Fruit fly (Drosophila melanogaster) Kc167 (cell line): ENCODE results near the gene CG12951.

Source experiments
- psq ChIP-seq: fragments of >200 bp; optimal IDR thresholded peaks from 2 replicates; lab custom pipeline; 2017; ENCODE audit warnings: missing external identifiers
- ttk ChIP-seq: sonication (Bioruptor generic); optimal IDR thresholded peaks from 2 replicates; lab custom pipeline; 2017; ENCODE audit warnings: missing external identifiers

DNA sequence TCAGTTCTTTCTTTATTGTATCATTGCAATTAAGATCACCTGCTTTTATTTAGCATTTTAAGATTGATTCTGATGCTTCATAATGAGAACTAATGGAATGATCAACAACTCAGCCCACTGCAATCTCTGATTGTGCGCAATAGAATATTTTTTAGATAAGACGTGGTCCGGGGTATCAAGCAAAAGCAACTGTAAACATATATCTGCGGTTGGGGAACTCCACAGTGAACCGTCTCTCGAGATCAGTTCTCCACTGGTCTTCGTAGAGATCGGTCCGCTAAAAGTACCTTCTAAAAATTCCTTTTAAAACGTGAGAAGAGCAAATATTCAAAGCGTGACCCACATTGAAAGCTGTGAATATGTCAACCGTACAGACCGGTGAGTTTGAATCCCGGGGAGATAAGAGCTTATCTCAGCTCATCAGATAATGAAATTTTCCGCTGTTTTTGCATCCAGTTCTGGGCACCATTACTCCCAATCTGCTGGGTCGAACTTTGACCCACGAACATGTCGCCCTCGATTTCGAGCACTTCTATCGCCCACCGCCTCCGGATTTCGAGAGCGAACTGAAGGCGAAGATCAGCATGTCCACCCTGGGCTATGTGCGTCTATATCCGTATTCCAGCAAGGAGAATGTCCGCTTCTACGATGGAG lies 33.1 kb upstream of the CG12951 start, which contains the start of gene CG18473:
- TF ChIP-seq psq (lab: Kevin White, UChicago) (no peak), ttk (lab: Kevin White, UChicago) (no peak)
